Worm (Caenorhabditis elegans) whole organism, young adult: Measurements from ENCODE around the gene Y43D4A.6.

ENCODE experiments used
- athp-1 ChIP-seq: sonication (generic microtip); optimal IDR thresholded peaks from 2 replicates; lab custom pipeline; 2017; ENCODE audit warnings: mild to moderate bottlenecking, missing genetic modification characterization, missing compliant biosample characterization
- snpc-1.3 ChIP-seq: sonication (generic microtip); optimal IDR thresholded peaks from 2 replicates; lab custom pipeline; 2017; ENCODE audit warnings: missing genetic modification characterization, mild to moderate bottlenecking, missing compliant biosample characterization, antibody characterized with exemption, moderate library complexity, missing genotype, missing genetic modification reagents; ENCODE audit not compliant: insufficient read depth

DNA sequence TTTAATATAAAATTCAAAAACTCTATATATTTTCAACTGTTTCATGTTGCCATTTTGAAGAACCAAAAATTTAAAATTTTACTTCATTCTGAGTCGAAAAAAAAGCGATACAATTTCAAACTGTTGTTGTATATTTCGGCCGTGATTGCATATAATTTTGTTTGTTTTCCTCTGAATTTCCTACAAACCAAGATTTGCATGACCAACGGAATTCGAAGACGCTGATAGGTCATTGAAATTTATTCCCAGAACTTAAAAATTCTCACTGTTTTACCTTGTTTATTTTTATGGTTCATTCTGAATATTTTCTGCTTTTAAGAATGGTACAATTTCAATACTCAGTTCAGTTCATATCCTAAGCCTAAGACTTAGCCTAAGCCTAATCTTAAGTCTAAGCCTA lies 36.0 kb upstream of the Y43D4A.6 start:
- TF ChIP-seq snpc-1.3 (no peak), athp-1 (no peak)
